Fruit fly (Drosophila melanogaster) whole organism, pupa: ENCODE results near the gene CG5078.

Source experiments
- CG10348 ChIP-seq: fragments of 200-800 bp; sonication (Bioruptor generic); IDR thresholded peaks from 2 replicates; pipeline ENCODE4 v1.3.6; 2022; ENCODE audit warnings: missing biosample characterization, missing genetic modification characterization
- CG12605 ChIP-seq: fragments of 200-800 bp; sonication (Bioruptor generic); IDR thresholded peaks from 2 replicates; pipeline ENCODE4 v1.3.6; 2022; ENCODE audit warnings: missing biosample characterization, missing genetic modification characterization
- CG13204 ChIP-seq: fragments of 200-800 bp; sonication (Bioruptor generic); optimal IDR thresholded peaks from 2 replicates; lab custom pipeline; 2018; ENCODE audit warnings: missing biosample characterization, mild to moderate bottlenecking, missing genetic modification characterization, moderate library complexity
- CG14655 ChIP-seq: fragments of 200-800 bp; sonication (Bioruptor generic); optimal IDR thresholded peaks from 3 replicates; lab custom pipeline; 2017; ENCODE audit warnings: mild to moderate bottlenecking, missing biosample characterization, missing genetic modification reagents, missing genetic modification characterization
- CG15710 ChIP-seq: fragments of 200-800 bp; sonication (Bioruptor generic); optimal IDR thresholded peaks from 2 replicates; lab custom pipeline; 2018; ENCODE audit warnings: missing biosample characterization, mild to moderate bottlenecking, missing genetic modification characterization, moderate library complexity
- CG17806 ChIP-seq: fragments of 200-800 bp; sonication (Bioruptor generic); optimal IDR thresholded peaks from 2 replicates; lab custom pipeline; 2018; ENCODE audit warnings: missing biosample characterization, mild to moderate bottlenecking, missing genetic modification characterization, moderate library complexity
- CG32121 ChIP-seq: fragments of 200-800 bp; sonication (Bioruptor generic); IDR thresholded peaks from 2 replicates; pipeline ENCODE4 v1.3.6; 2022; ENCODE audit warnings: missing biosample characterization, missing genetic modification characterization
- CG34367 ChIP-seq: fragments of 200-800 bp; sonication (Bioruptor generic); optimal IDR thresholded peaks from 2 replicates; lab custom pipeline; 2018; ENCODE audit warnings: missing biosample characterization, mild to moderate bottlenecking, missing genetic modification characterization
- CG4496 ChIP-seq: fragments of 200-800 bp; sonication (Bioruptor generic); IDR thresholded peaks from 3 replicates; pipeline ENCODE4 v1.3.6; 2022; ENCODE audit warnings: missing biosample characterization, missing genetic modification characterization
- CG8159 ChIP-seq: fragments of 200-800 bp; sonication (Bioruptor generic); optimal IDR thresholded peaks from 3 replicates; lab custom pipeline; 2018; ENCODE audit warnings: missing biosample characterization, mild to moderate bottlenecking, missing genetic modification characterization, moderate library complexity
- CG8301 ChIP-seq: fragments of 200-800 bp; sonication (Bioruptor generic); optimal IDR thresholded peaks from 2 replicates; lab custom pipeline; 2018; ENCODE audit warnings: missing biosample characterization, mild to moderate bottlenecking, missing genetic modification characterization
- CG9948 ChIP-seq: fragments of 200-800 bp; sonication (Bioruptor generic); optimal IDR thresholded peaks from 2 replicates; lab custom pipeline; 2018; ENCODE audit warnings: missing biosample characterization, mild to moderate bottlenecking, missing genetic modification characterization, moderate library complexity
- D1 ChIP-seq: fragments of 200-800 bp; sonication (Bioruptor generic); optimal IDR thresholded peaks from 2 replicates; lab custom pipeline; 2018; ENCODE audit warnings: missing biosample characterization, mild to moderate bottlenecking, missing genetic modification characterization, moderate library complexity
- EcR ChIP-seq: fragments of 200-800 bp; sonication (Bioruptor generic); optimal IDR thresholded peaks from 3 replicates; lab custom pipeline; 2019; ENCODE audit warnings: missing biosample characterization, missing genetic modification characterization, mild to moderate bottlenecking, moderate library complexity, missing genetic modification reagents
- Ets98B ChIP-seq: fragments of 200-800 bp; sonication (Bioruptor generic); IDR thresholded peaks from 2 replicates; pipeline ENCODE4 v1.3.6; 2022; ENCODE audit warnings: missing biosample characterization, missing genetic modification characterization
- Pif1A ChIP-seq: fragments of 200-800 bp; sonication (Bioruptor generic); optimal IDR thresholded peaks from 3 replicates; lab custom pipeline; 2016; ENCODE audit warnings: missing biosample characterization, missing genetic modification characterization
- Pif1B ChIP-seq: fragments of 200-800 bp; sonication (Bioruptor generic); optimal IDR thresholded peaks from 3 replicates; lab custom pipeline; 2016; ENCODE audit warnings: missing biosample characterization, missing genetic modification characterization
- Snoo ChIP-seq: fragments of 200-800 bp; sonication (Bioruptor generic); optimal IDR thresholded peaks from 3 replicates; lab custom pipeline; 2017; ENCODE audit warnings: missing biosample characterization, mild to moderate bottlenecking, missing genetic modification characterization, inconsistent platforms
- fd96Ca ChIP-seq: fragments of 200-800 bp; sonication (Bioruptor generic); IDR thresholded peaks from 3 replicates; pipeline ENCODE4 v1.3.6; 2022; ENCODE audit warnings: missing biosample characterization, missing genetic modification characterization
- gl ChIP-seq: fragments of 200-800 bp; sonication (Bioruptor generic); optimal IDR thresholded peaks from 2 replicates; lab custom pipeline; 2018; ENCODE audit warnings: missing biosample characterization, mild to moderate bottlenecking, missing genetic modification characterization
- rn ChIP-seq: fragments of 200-800 bp; sonication (Bioruptor generic); IDR thresholded peaks from 2 replicates; pipeline ENCODE4 v1.3.6; 2022; ENCODE audit warnings: missing biosample characterization, missing genetic modification characterization

The CG5078 gene

DNA sequence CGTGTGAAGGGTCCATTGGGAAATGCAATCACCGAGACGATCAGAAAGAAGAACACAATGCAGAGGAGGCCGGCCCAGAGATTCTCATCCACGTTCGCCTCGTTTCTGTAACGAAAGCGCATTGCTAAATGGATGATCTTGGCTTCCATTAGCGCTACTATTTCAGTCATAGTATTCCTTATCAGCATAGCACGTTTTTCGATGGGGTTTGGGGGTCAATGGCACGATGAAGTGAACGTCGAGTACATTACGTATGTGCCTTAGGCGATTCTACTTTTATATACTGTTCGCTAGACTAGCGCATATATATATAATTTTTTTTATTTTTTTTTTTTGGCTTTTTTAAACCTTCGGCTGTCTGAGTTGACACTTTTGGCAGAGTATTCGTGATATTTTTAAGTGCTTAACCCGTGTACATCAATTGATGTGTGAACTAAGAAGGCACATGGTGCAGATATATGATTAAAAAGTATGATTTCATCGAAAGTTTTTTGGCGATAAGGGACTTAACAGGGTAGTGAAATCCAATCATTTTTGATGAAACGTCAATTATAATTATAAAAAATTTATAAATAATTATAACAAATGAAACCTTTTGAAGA is 18.7 kb downstream of the CG5078 start:
- TF ChIP-seq CG32121 (peak; percentile 23; the same call in 1 of the 2 replicates), gl (no peak)
- TF ChIP-seq, all 21 proteins: peak for 1

- TF ChIP-seq CG8301 (tag; lab: Kevin White, UChicago) (no peak), CG32121 (no peak), fd96Ca (GFP tag; lab: Robert Waterston, UW) (no peak), CG13204 (no peak)
Measured at dm6 chr3L:20525743-20526142, 19.9 kb downstream of the CG5078 start.

DNA sequence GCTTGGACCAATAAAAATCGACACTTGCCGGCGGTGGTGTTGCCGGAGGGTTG is 20.1 kb downstream of the CG5078 start, which contains the start of gene Pss:
Pss (minus strand) TSS at position 32 of the 53 bp plus-strand sequence.
- TF ChIP-seq CG4496 (GFP tag; lab: Robert Waterston, UW), result no peak
- TF ChIP-seq, all 21 proteins: peak for 0

- TF ChIP-seq CG10348, result peak; percentile 78
- peak; percentile 85 for TF ChIP-seq D1 (tag; lab: Kevin White, UChicago)
- peak; percentile 89 for TF ChIP-seq Pif1B (GFP tag; lab: Kevin White, UChicago)
- TF ChIP-seq CG8159 (tag; lab: Kevin White, UChicago), result peak; percentile 95
- TF ChIP-seq gl, result peak; percentile 78
- TF ChIP-seq CG17806 (tag; lab: Kevin White, UChicago), result peak; percentile 93
- TF ChIP-seq CG12605 (GFP tag; lab: Robert Waterston, UW), result peak; percentile 72
- TF ChIP-seq CG15710 (tag; lab: Kevin White, UChicago), result peak; percentile 96
- peak; percentile 84 for TF ChIP-seq rn
- TF ChIP-seq Snoo, result peak; percentile 90
- TF ChIP-seq CG8301 (tag; lab: Kevin White, UChicago), result peak; percentile 93
- TF ChIP-seq CG34367 (tag; lab: Kevin White, UChicago), result peak; percentile 90
- peak; percentile 95 for TF ChIP-seq CG9948 (tag; lab: Kevin White, UChicago)
- TF ChIP-seq Ets98B (GFP tag; lab: Robert Waterston, UW), result peak; percentile 86
- peak; percentile 81 for TF ChIP-seq fd96Ca (GFP tag; lab: Robert Waterston, UW)
- TF ChIP-seq CG4496 (GFP tag; lab: Robert Waterston, UW), result peak; percentile 92
- no peak for TF ChIP-seq CG13204
- peak; percentile 92 for TF ChIP-seq Pif1A
- peak; percentile 95 for TF ChIP-seq CG14655 (GFP tag; lab: Kevin White, UChicago)
- TF ChIP-seq EcR, result peak; percentile 4
- peak; percentile 86 for TF ChIP-seq CG32121
Measured at dm6 chr3L:20526196-20526740, 20.4 kb downstream of the CG5078 start, which contains the start of gene Nubp2. Nubp2 (plus strand) TSS chr3L:20526576.

dm6 chr3L:20529918-20530317 is 24.1 kb downstream of the CG5078 start:
- no peak for TF ChIP-seq CG4496 (GFP tag; lab: Robert Waterston, UW)

DNA sequence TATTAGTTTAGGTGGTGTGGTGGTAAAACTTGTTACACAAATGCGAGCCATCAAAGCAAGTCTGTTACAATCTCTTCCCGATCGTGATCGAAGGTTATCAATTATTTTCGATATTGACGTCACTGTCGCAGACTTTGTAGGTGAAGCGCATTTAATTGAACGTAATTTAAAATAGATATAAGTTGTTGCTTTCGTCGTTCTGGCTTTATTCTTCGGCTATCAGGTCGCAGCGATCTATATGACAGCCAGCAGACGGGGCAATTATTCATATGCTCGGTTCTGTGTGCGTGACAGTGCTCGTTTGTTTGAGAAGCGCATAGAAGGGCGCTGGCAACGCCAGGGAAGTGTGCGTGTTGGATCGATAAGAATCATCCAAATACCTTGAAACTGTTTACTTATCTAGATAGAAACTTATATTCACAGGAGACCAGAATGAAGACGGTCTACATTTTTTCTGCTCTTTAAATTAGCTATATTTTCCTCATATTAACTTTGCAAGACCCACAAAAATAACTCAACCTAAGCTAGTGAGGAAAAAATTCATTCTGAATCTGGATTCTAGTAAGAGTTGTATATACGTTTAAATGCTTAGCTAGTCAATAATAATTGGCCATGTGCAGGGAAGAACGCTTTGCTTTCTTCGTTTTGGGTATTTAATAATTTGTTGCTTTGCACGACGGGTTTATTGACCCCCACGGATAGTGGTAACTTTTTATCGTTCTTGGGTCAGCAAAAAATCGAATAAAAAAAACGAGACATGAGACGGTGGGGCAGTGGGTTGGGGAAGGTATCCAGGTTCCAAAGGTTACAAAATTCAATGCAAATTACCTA is 24.7 kb downstream of the CG5078 start:
- TF ChIP-seq EcR (no peak), CG4496 (GFP tag; lab: Robert Waterston, UW) (no peak), CG12605 (GFP tag; lab: Robert Waterston, UW) (no peak), Ets98B (GFP tag; lab: Robert Waterston, UW) (no peak), CG9948 (tag; lab: Kevin White, UChicago) (no peak), CG15710 (tag; lab: Kevin White, UChicago) (no peak), CG14655 (GFP tag; lab: Kevin White, UChicago) (no peak)

- TF ChIP-seq CG8159 (tag; lab: Kevin White, UChicago), result no peak
- no peak for TF ChIP-seq CG14655 (GFP tag; lab: Kevin White, UChicago)
- no peak for TF ChIP-seq CG10348
- TF ChIP-seq CG4496 (GFP tag; lab: Robert Waterston, UW), result no peak
- TF ChIP-seq CG15710 (tag; lab: Kevin White, UChicago), result no peak
- no peak for TF ChIP-seq Ets98B (GFP tag; lab: Robert Waterston, UW)
- TF ChIP-seq CG32121, result no peak
- TF ChIP-seq gl, result no peak
- TF ChIP-seq CG12605 (GFP tag; lab: Robert Waterston, UW), result no peak
- TF ChIP-seq CG17806 (tag; lab: Kevin White, UChicago), result no peak
- no peak for TF ChIP-seq fd96Ca (GFP tag; lab: Robert Waterston, UW)
- no peak for TF ChIP-seq CG34367 (tag; lab: Kevin White, UChicago)
- TF ChIP-seq Pif1A, result no peak
- no peak for TF ChIP-seq CG9948 (tag; lab: Kevin White, UChicago)
- TF ChIP-seq rn, result no peak
- no peak for TF ChIP-seq CG13204
- TF ChIP-seq CG8301 (tag; lab: Kevin White, UChicago), result no peak
- TF ChIP-seq D1 (tag; lab: Kevin White, UChicago), result no peak
Measured at dm6 chr3L:20531257-20531656, 25.4 kb downstream of the CG5078 start.
